Worm (Caenorhabditis elegans): ENCODE measurements around the gene C03B1.3.

- TF ChIP-seq nhr-12 (tag; optimal IDR thresholded peaks at IDR 0.05) (no peak), blmp-1 (tag; optimal IDR thresholded peaks at IDR 0.05; ENCODE audit: insufficient read depth) (peak; percentile 1), ama-1 (optimal IDR thresholded peaks at IDR 0.05) (no peak), aly-2 (tag; optimal IDR thresholded peaks at IDR 0.05) (no peak), sma-9 (GFP tag; optimal IDR thresholded peaks at IDR 0.05) (peak; percentile 25), sma-9 (tag; optimal IDR thresholded peaks at IDR 0.05) (no peak)
Measured at ce11 chrX:6382930-6383329, 17.1 kb downstream of the C03B1.3 start.
